Worm (Caenorhabditis elegans) whole organism, L3 larva: ENCODE measurements around the gene ZK1127.12.

ENCODE experiments used
- aly-2 ChIP-seq: fragments of 150-350 bp; optimal IDR thresholded peaks from 2 replicates; lab custom pipeline; 2014; ENCODE audit warnings: missing biosample characterization, missing genetic modification characterization
- ama-1 ChIP-seq: fragments of 150-350 bp; optimal IDR thresholded peaks from 2 replicates; lab custom pipeline; 2018
- ceh-16 ChIP-seq: sonication (generic microtip); optimal IDR thresholded peaks from 2 replicates; lab custom pipeline; 2017; ENCODE audit warnings: missing biosample characterization, missing genetic modification characterization
- ceh-82 ChIP-seq: fragments of 150-350 bp; optimal IDR thresholded peaks from 2 replicates; lab custom pipeline; 2014; ENCODE audit warnings: missing biosample characterization, missing genetic modification characterization
- ceh-9 ChIP-seq: sonication (generic microtip); optimal IDR thresholded peaks from 2 replicates; lab custom pipeline; 2018; ENCODE audit warnings: missing biosample characterization, missing genetic modification characterization
- daf-12 ChIP-seq: fragments of 150-350 bp; optimal IDR thresholded peaks from 2 replicates; lab custom pipeline; 2014; ENCODE audit warnings: missing biosample characterization, missing genetic modification reagents, missing genetic modification characterization
- egl-5 ChIP-seq: fragments of 150-350 bp; optimal IDR thresholded peaks from 2 replicates; lab custom pipeline; 2017; ENCODE audit warnings: missing biosample characterization, missing genetic modification reagents, missing genetic modification characterization, inconsistent platforms
- elt-2 ChIP-seq: sonication (generic microtip); optimal IDR thresholded peaks from 2 replicates; lab custom pipeline; 2016; ENCODE audit warnings: missing genetic modification reagents, mild to moderate bottlenecking, missing genetic modification characterization, missing compliant biosample characterization
- eor-1 ChIP-seq, 2 experiments: fragments of 150-350 bp; optimal IDR thresholded peaks; 2 replicates each; lab custom pipeline; 2014 to 2018; ENCODE audit warnings: missing biosample characterization in 2 of 2, missing genetic modification characterization in 2 of 2
- fkh-10 ChIP-seq: sonication (generic microtip); optimal IDR thresholded peaks from 2 replicates; lab custom pipeline; 2017; ENCODE audit warnings: missing biosample characterization, missing genetic modification reagents, missing genetic modification characterization
- fkh-2 ChIP-seq: fragments of 150-350 bp; optimal IDR thresholded peaks from 2 replicates; lab custom pipeline; 2014; ENCODE audit warnings: missing biosample characterization, missing genetic modification reagents, missing genetic modification characterization
- hmg-11 ChIP-seq: sonication (generic microtip); optimal IDR thresholded peaks from 2 replicates; lab custom pipeline; 2016; ENCODE audit warnings: missing genetic modification characterization, missing compliant biosample characterization
- jun-1 ChIP-seq: fragments of 150-350 bp; optimal IDR thresholded peaks from 2 replicates; lab custom pipeline; 2014; ENCODE audit warnings: missing biosample characterization, missing genetic modification reagents, missing genetic modification characterization
- lsy-12 ChIP-seq: sonication (generic microtip); optimal IDR thresholded peaks from 2 replicates; lab custom pipeline; 2016; ENCODE audit warnings: mild to moderate bottlenecking, missing genetic modification characterization, missing compliant biosample characterization
- mdl-1 ChIP-seq: fragments of 150-350 bp; optimal IDR thresholded peaks from 2 replicates; lab custom pipeline; 2014; ENCODE audit warnings: missing biosample characterization, missing genetic modification characterization
- nfya-1 ChIP-seq: sonication (generic microtip); optimal IDR thresholded peaks from 2 replicates; lab custom pipeline; 2017; ENCODE audit warnings: missing genetic modification characterization, mild to moderate bottlenecking, missing compliant biosample characterization, antibody characterized with exemption, moderate library complexity; ENCODE audit not compliant: insufficient read depth
- nhr-11 ChIP-seq: fragments of 150-350 bp; optimal IDR thresholded peaks from 2 replicates; lab custom pipeline; 2014; ENCODE audit warnings: missing biosample characterization, missing genetic modification characterization
- nhr-12 ChIP-seq: fragments of 150-350 bp; optimal IDR thresholded peaks from 2 replicates; lab custom pipeline; 2014; ENCODE audit warnings: missing biosample characterization, missing genetic modification characterization
- nhr-23 ChIP-seq: fragments of 150-350 bp; optimal IDR thresholded peaks from 2 replicates; lab custom pipeline; 2014; ENCODE audit warnings: missing biosample characterization, missing genetic modification reagents, missing genetic modification characterization
- nhr-237 ChIP-seq: fragments of 150-350 bp; optimal IDR thresholded peaks from 2 replicates; lab custom pipeline; 2014; ENCODE audit warnings: missing biosample characterization, missing genetic modification characterization
- nhr-25 ChIP-seq: sonication (generic microtip); optimal IDR thresholded peaks from 2 replicates; lab custom pipeline; 2017; ENCODE audit warnings: missing biosample characterization, missing genetic modification characterization
- nhr-28 ChIP-seq: fragments of 150-350 bp; optimal IDR thresholded peaks from 2 replicates; lab custom pipeline; 2014; ENCODE audit warnings: missing biosample characterization, missing genetic modification characterization
- nhr-67 ChIP-seq: fragments of 150-350 bp; optimal IDR thresholded peaks from 2 replicates; lab custom pipeline; 2014; ENCODE audit warnings: missing biosample characterization, missing genetic modification characterization
- nhr-77 ChIP-seq: fragments of 150-350 bp; optimal IDR thresholded peaks from 2 replicates; lab custom pipeline; 2014; ENCODE audit warnings: missing biosample characterization, missing genetic modification characterization
- pha-4 ChIP-seq: fragments of 150-350 bp; optimal IDR thresholded peaks from 2 replicates; lab custom pipeline; 2014; ENCODE audit warnings: missing biosample characterization, missing genetic modification reagents, missing genetic modification characterization
- pqm-1 ChIP-seq: fragments of 150-350 bp; optimal IDR thresholded peaks from 2 replicates; lab custom pipeline; 2017; ENCODE audit warnings: missing biosample characterization, missing genetic modification characterization, inconsistent platforms
- sea-2 ChIP-seq: fragments of 150-350 bp; sonication (generic microtip); optimal IDR thresholded peaks from 4 replicates; lab custom pipeline; 2014; ENCODE audit warnings: missing biosample characterization, missing genetic modification reagents, missing genetic modification characterization
- skn-1 ChIP-seq: fragments of 150-350 bp; optimal IDR thresholded peaks from 2 replicates; lab custom pipeline; 2014; ENCODE audit warnings: missing biosample characterization, missing genetic modification characterization
- snpc-4 ChIP-seq: fragments of 150-350 bp; optimal IDR thresholded peaks from 2 replicates; lab custom pipeline; 2014; ENCODE audit warnings: missing biosample characterization, missing genetic modification characterization
- tbx-2 ChIP-seq: sonication (generic microtip); optimal IDR thresholded peaks from 2 replicates; lab custom pipeline; 2016; ENCODE audit warnings: mild to moderate bottlenecking, missing genetic modification characterization, missing compliant biosample characterization
- unc-39 ChIP-seq: sonication (generic microtip); optimal IDR thresholded peaks from 4 replicates; lab custom pipeline; 2017; ENCODE audit warnings: missing biosample characterization, missing genetic modification characterization
- unc-62 ChIP-seq: fragments of 150-350 bp; sonication (generic microtip); optimal IDR thresholded peaks from 4 replicates; lab custom pipeline; 2014; ENCODE audit warnings: missing biosample characterization, missing genetic modification reagents, missing genetic modification characterization
- zag-1 ChIP-seq: fragments of 150-350 bp; optimal IDR thresholded peaks from 2 replicates; lab custom pipeline; 2014; ENCODE audit warnings: missing biosample characterization, missing genetic modification characterization
- ztf-11 ChIP-seq: fragments of 150-350 bp; optimal IDR thresholded peaks from 2 replicates; lab custom pipeline; 2014; ENCODE audit warnings: missing biosample characterization, missing genetic modification characterization
- ztf-4 ChIP-seq: fragments of 150-350 bp; optimal IDR thresholded peaks from 2 replicates; lab custom pipeline; 2014; ENCODE audit warnings: missing biosample characterization, missing genetic modification characterization

ZK1127.12 gene

DNA sequence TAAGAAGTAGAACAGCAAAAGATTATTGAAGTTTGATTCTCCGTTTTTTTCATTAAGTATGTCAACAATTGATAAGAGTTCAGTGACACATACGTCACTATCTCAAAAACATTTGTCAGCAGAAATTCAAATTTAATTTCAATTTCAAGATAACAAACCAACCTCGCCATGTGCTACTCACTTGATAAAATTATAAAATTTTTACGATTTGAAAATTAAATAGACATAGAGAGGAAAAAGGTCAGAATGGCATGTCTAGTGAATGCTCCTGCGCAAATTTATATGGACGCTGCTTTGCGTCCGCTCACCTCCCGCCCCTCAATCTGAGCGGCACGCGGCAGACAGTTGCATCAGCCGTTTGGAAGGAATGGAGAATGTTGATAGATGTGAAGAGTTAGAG lies 8.3 kb downstream of the ZK1127.12 start:
- TF ChIP-seq pha-4 (tag; lab: Kevin White, UChicago) = peak; percentile 64
- peak; percentile 16 for TF ChIP-seq nhr-11 (tag; lab: Kevin White, UChicago)
- TF ChIP-seq ceh-16 = no peak
- peak; percentile 7 for TF ChIP-seq nfya-1 (tag; lab: Kevin White, UChicago)
- TF ChIP-seq mdl-1 (tag; lab: Kevin White, UChicago) = peak; percentile 10
- no peak for TF ChIP-seq ama-1
- peak; percentile 93 for TF ChIP-seq pqm-1 (tag; lab: Kevin White, UChicago)
- peak; percentile 23 for TF ChIP-seq jun-1 (tag; lab: Kevin White, UChicago)
- peak; percentile 96 for TF ChIP-seq elt-2 (tag; lab: Kevin White, UChicago)
- no peak for TF ChIP-seq hmg-11 (tag; lab: Kevin White, UChicago)
- TF ChIP-seq skn-1 (tag; lab: Kevin White, UChicago) = peak; percentile 82
- TF ChIP-seq nhr-25 = no peak
- TF ChIP-seq, all 47 proteins: peak for 8

DNA sequence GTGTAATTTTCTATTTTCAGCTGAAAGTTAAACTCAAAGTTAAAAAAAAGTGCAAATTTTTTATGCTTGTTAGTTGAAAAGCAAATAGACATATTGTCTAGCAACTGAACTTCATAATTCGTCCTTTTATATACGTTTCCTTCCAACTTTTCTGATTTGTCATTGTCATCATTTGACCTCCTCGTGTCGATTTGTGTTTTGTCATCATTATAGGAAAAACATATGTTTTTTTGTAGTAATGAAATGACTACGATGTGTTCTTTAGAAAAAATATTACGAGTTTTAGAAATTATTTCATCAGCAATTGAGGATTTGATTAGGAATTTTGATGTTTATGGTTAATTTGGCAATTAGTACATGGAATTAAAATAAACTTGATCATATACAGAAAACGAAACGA lies 8.9 kb downstream of the ZK1127.12 start:
- TF ChIP-seq daf-12 (tag; lab: Kevin White, UChicago) (no peak), sea-2 (GFP tag; lab: Kevin White, UChicago) (no peak), pha-4 (tag; lab: Kevin White, UChicago) (no peak), ztf-4 (tag; lab: Kevin White, UChicago) (no peak), hmg-11 (tag; lab: Kevin White, UChicago) (no peak), skn-1 (tag; lab: Kevin White, UChicago) (peak; percentile 88), zag-1 (no peak)

ce11 chrII:7061730-7062129 lies 9.9 kb downstream of the ZK1127.12 start, which contains the start of gene acs-6:
TSS of gene acs-6 (plus strand) at chrII:7062030.
- no peak for TF ChIP-seq nhr-23 (tag; lab: Kevin White, UChicago)
- no peak for TF ChIP-seq snpc-4 (tag; lab: Kevin White, UChicago)
- no peak for TF ChIP-seq nhr-28 (tag; lab: Kevin White, UChicago)
- no peak for TF ChIP-seq nhr-77 (tag; lab: Kevin White, UChicago)
- TF ChIP-seq nhr-11 (tag; lab: Kevin White, UChicago) = no peak
- no peak for TF ChIP-seq fkh-10 (GFP tag; lab: Kevin White, UChicago)
- no peak for TF ChIP-seq tbx-2 (tag; lab: Kevin White, UChicago)
- no peak for TF ChIP-seq nhr-67 (tag; lab: Kevin White, UChicago)
- no peak for TF ChIP-seq ztf-4 (tag; lab: Kevin White, UChicago)
- TF ChIP-seq fkh-2 (tag; lab: Kevin White, UChicago) = no peak
- no peak for TF ChIP-seq nhr-12
- no peak for TF ChIP-seq lsy-12 (tag; lab: Kevin White, UChicago)
- no peak for TF ChIP-seq unc-62 (GFP tag; lab: Kevin White, UChicago)
- TF ChIP-seq aly-2 (tag; lab: Kevin White, UChicago) = no peak
- no peak for TF ChIP-seq sea-2 (GFP tag; lab: Kevin White, UChicago)
- TF ChIP-seq unc-39 (tag; lab: Kevin White, UChicago) = no peak
- no peak for TF ChIP-seq egl-5
- no peak for TF ChIP-seq nhr-237 (tag; lab: Kevin White, UChicago)
- TF ChIP-seq eor-1 (tag; optimal IDR thresholded peaks at IDR 0.05; lab: Kevin White, UChicago) = no peak

- TF ChIP-seq ceh-9 (no peak), ceh-16 (no peak), pqm-1 (tag; lab: Kevin White, UChicago) (no peak), tbx-2 (tag; lab: Kevin White, UChicago) (no peak), ztf-4 (tag; lab: Kevin White, UChicago) (no peak), fkh-10 (GFP tag; lab: Kevin White, UChicago) (no peak), ceh-82 (tag; lab: Kevin White, UChicago) (no peak), aly-2 (tag; lab: Kevin White, UChicago) (no peak), skn-1 (tag; lab: Kevin White, UChicago) (no peak), nfya-1 (tag; lab: Kevin White, UChicago) (no peak), ztf-11 (tag; lab: Kevin White, UChicago) (no peak), eor-1 (tag; optimal IDR thresholded peaks at IDR 0.05; lab: Kevin White, UChicago) (no peak), nhr-11 (tag; lab: Kevin White, UChicago) (no peak), nhr-28 (tag; lab: Kevin White, UChicago) (no peak)
Observed at ce11 chrII:7065391-7065790, 13.5 kb downstream of the ZK1127.12 start, which contains the start of gene nos-2. TSS of gene nos-2 (plus strand) at chrII:7065618.
